Worm (Caenorhabditis elegans): ENCODE measurements around the gene F17H10.1.

F17H10.1 gene

ce11 chrX:13104966-13105365 is at the start of gene F17H10.1 (continued):
- peak; percentile 94 for TF ChIP-seq somi-1 (GFP tag; optimal IDR thresholded peaks at IDR 0.05)
- TF ChIP-seq unc-62 (GFP tag; optimal IDR thresholded peaks at IDR 0.05) = no peak
- no peak for TF ChIP-seq fkh-3 (tag; optimal IDR thresholded peaks at IDR 0.05)
- TF ChIP-seq B0035.1 (tag; optimal IDR thresholded peaks at IDR 0.05) = peak; percentile 64
- peak; percentile 84 for TF ChIP-seq tlf-1 (GFP tag; optimal IDR thresholded peaks at IDR 0.05)
- TF ChIP-seq sea-2 (GFP tag; IDR thresholded peaks at IDR 0.05) = 0 out of 2 replicates have a peak, but pooled peaks have one; percentile 75
- no peak for TF ChIP-seq C17E4.6 (GFP tag; IDR thresholded peaks at IDR 0.05)
- TF ChIP-seq dpl-1 (GFP tag; optimal IDR thresholded peaks at IDR 0.05) = no peak
- no peak for TF ChIP-seq lin-35 (GFP tag; optimal IDR thresholded peaks at IDR 0.05)
- TF ChIP-seq hmg-20 (GFP tag; IDR thresholded peaks at IDR 0.05) = no peak
- TF ChIP-seq Y79H2A.3 (GFP tag; conservative IDR thresholded peaks at IDR 0.05) = no peak
- 0 out of 2 replicates have a peak, but pooled peaks have one; percentile 59 for TF ChIP-seq ceh-40 (GFP tag; IDR thresholded peaks at IDR 0.05)
- TF ChIP-seq lin-40 (tag; optimal IDR thresholded peaks at IDR 0.05) = peak; percentile 82
- TF ChIP-seq athp-1 (tag; optimal IDR thresholded peaks at IDR 0.05) = no peak
- peak; percentile 68 for TF ChIP-seq ztf-22 (GFP tag; optimal IDR thresholded peaks at IDR 0.05)
- TF ChIP-seq mxl-1 (tag; optimal IDR thresholded peaks at IDR 0.05) = no peak
- TF ChIP-seq atf-7 (tag; optimal IDR thresholded peaks at IDR 0.05) = peak; percentile 85
- peak; percentile 43 for TF ChIP-seq ztf-3 (GFP tag; optimal IDR thresholded peaks at IDR 0.05)
- TF ChIP-seq F57C9.4 (tag; optimal IDR thresholded peaks at IDR 0.05) = no peak
- TF ChIP-seq hlh-12 (tag; optimal IDR thresholded peaks at IDR 0.05) = no peak
- TF ChIP-seq lsl-1 (GFP tag; optimal IDR thresholded peaks at IDR 0.05) = no peak
- peak in 1 of 2 experiments; percentile 76 for TF ChIP-seq let-607 (tag; optimal IDR thresholded peaks at IDR 0.05)
- no peak for TF ChIP-seq D2030.7 (GFP tag; IDR thresholded peaks at IDR 0.05)
- TF ChIP-seq madf-6 (GFP tag; IDR thresholded peaks at IDR 0.05) = peak; percentile 36
- TF ChIP-seq ceh-27 (GFP tag; optimal IDR thresholded peaks at IDR 0.05) = peak; percentile 68
- no peak for TF ChIP-seq F52B5.7 (tag; optimal IDR thresholded peaks at IDR 0.05)
- peak; percentile 1 for TF ChIP-seq B0261.1 (tag; optimal IDR thresholded peaks at IDR 0.05)
- TF ChIP-seq xnd-1 (tag; optimal IDR thresholded peaks at IDR 0.05) = no peak
- peak; percentile 66 for TF ChIP-seq tbp1 (GFP tag; optimal IDR thresholded peaks at IDR 0.05)
- TF ChIP-seq F22D6.2 (tag; optimal IDR thresholded peaks at IDR 0.05) = peak; percentile 80
- no peak for TF ChIP-seq aptf-2 (GFP tag; conservative IDR thresholded peaks at IDR 0.05)
- TF ChIP-seq rec-8 (tag; optimal IDR thresholded peaks at IDR 0.05) = no peak
- TF ChIP-seq ama-1 (optimal IDR thresholded peaks at IDR 0.05) = peak; percentile 36
- no peak for TF ChIP-seq ama-1 (GFP tag; optimal IDR thresholded peaks at IDR 0.05)
- TF ChIP-seq madf-10 (tag; optimal IDR thresholded peaks at IDR 0.05) = peak; percentile 68
- TF ChIP-seq rpc-1 (optimal IDR thresholded peaks at IDR 0.05) = no peak
- TF ChIP-seq rpc-1 (tag; optimal IDR thresholded peaks at IDR 0.05) = no peak
- TF ChIP-seq F57A8.1 (GFP tag; optimal IDR thresholded peaks at IDR 0.05) = no peak
- TF ChIP-seq pbrm-1 (GFP tag; IDR thresholded peaks at IDR 0.05) = 0 out of 2 replicates have a peak, but pooled peaks have one; percentile 49
- TF ChIP-seq ztf-25 (GFP tag; IDR thresholded peaks at IDR 0.05) = no peak
- no peak for TF ChIP-seq snpc-4 (GFP tag; optimal IDR thresholded peaks at IDR 0.05)
- TF ChIP-seq snpc-4 (tag; optimal IDR thresholded peaks at IDR 0.05) = peak in 2 of 4 experiments; percentile 9 to 36
- TF ChIP-seq nhr-120 (GFP tag; IDR thresholded peaks at IDR 0.05) = no peak
- TF ChIP-seq lsy-27 (tag; optimal IDR thresholded peaks at IDR 0.05; ENCODE audit: borderline replicate concordance, insufficient read depth) = no peak
- no peak for TF ChIP-seq unc-130 (GFP tag; optimal IDR thresholded peaks at IDR 0.05)
- peak; percentile 54 for TF ChIP-seq ZK185.1 (tag; optimal IDR thresholded peaks at IDR 0.05; ENCODE audit: poor library complexity, severe bottlenecking)
- TF ChIP-seq snpc-3.4 (tag; optimal IDR thresholded peaks at IDR 0.05) = no peak
- TF ChIP-seq ztf-18 (tag; optimal IDR thresholded peaks at IDR 0.05) = peak; percentile 40
- no peak for TF ChIP-seq ceh-58 (GFP tag; IDR thresholded peaks at IDR 0.05)
- no peak for TF ChIP-seq egl-18 (GFP tag; IDR thresholded peaks at IDR 0.05)

All from whole organism, young adult.